1 fruit fly cellular context compared by ENCODE assay signal in the genomic region with DNA sequence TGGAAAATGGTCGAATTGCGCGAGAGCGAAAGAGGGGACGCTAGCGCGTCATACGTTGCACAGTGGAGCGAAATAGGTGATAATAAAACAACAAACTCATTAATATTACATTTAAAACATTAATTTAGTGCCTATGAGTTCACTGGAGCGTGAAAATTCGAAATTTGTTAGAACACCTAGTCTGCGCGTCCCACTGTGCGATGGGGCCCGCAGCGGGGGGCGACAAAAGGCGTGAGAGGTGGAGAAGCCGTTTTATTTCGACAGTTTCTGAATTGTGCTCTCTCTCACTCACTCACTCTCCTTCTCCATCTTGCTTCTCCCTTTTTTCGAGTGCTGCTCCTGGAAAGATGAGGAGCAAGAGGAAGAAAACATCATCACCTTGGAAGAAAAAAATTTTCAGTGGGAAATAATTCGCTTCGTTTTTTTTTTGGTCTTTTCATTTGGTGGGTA.
TF ChIP-seq lines count a peak whose summit lies in the region.

No protein-coding gene starts in this region.

TF ChIP-seq in whole organism, embryonic, 481 proteins besides CTCF, POLR2A, EP300 and RAD21 (continued from another document):
- TF ChIP-seq Rfx (GFP tag; IDR thresholded peaks at IDR 0.05; lab: Robert Waterston, UW) (peak; percentile 98), CG2712 (tag; optimal IDR thresholded peaks at IDR 0.05; lab: Kevin White, UChicago) (peak; percentile 93), CG13296 (GFP tag; optimal IDR thresholded peaks at IDR 0.05; lab: Kevin White, UChicago) (peak; percentile 89), CG10147 (GFP tag; optimal IDR thresholded peaks at IDR 0.05; lab: Kevin White, UChicago) (peak; percentile 74), scrt (GFP tag; optimal IDR thresholded peaks at IDR 0.05; lab: Kevin White, UChicago) (peak; percentile 88), Fer1 (GFP tag; optimal IDR thresholded peaks at IDR 0.05; lab: Kevin White, UChicago) (peak; percentile 97), CG17186 (GFP tag; optimal IDR thresholded peaks at IDR 0.05; lab: Kevin White, UChicago) (peak; percentile 74), CG18619 (GFP tag; optimal IDR thresholded peaks at IDR 0.05; lab: Kevin White, UChicago) (peak; percentile 93), gcm (GFP tag; optimal IDR thresholded peaks at IDR 0.05; lab: Kevin White, UChicago) (peak; percentile 89)
